Fruit fly (Drosophila melanogaster): Measurements from ENCODE around the gene CG12483.

CG12483 gene

dm6 chr3L:109936-110335, 11.8 kb upstream of the CG12483 start (continued):
- no peak for TF ChIP-seq Atf3 (GFP tag; optimal IDR thresholded peaks at IDR 0.05)
- no peak for TF ChIP-seq Dip3 (GFP tag; optimal IDR thresholded peaks at IDR 0.05)
- no peak for TF ChIP-seq CG6654 (GFP tag; optimal IDR thresholded peaks at IDR 0.05)
- no peak for TF ChIP-seq lilli (GFP tag; optimal IDR thresholded peaks at IDR 0.05)
- no peak for TF ChIP-seq maf-S (GFP tag; optimal IDR thresholded peaks at IDR 0.05)
- TF ChIP-seq Asciz (GFP tag; optimal IDR thresholded peaks at IDR 0.05), result no peak
- peak; percentile 60 for TF ChIP-seq row (GFP tag; IDR thresholded peaks at IDR 0.05)

dm6 chr3L:109058-109457, 10.9 kb upstream of the CG12483 start:
- TF ChIP-seq CG10267 (tag; optimal IDR thresholded peaks at IDR 0.05) (no peak), CG12744 (GFP tag; optimal IDR thresholded peaks at IDR 0.05) (no peak), rib (GFP tag; IDR thresholded peaks at IDR 0.05) (no peak), sd (tag; optimal IDR thresholded peaks at IDR 0.05) (peak; percentile 4), D19A (tag; optimal IDR thresholded peaks at IDR 0.05) (peak; percentile 27), pho (GFP tag; optimal IDR thresholded peaks at IDR 0.05) (no peak), kay (GFP tag; optimal IDR thresholded peaks at IDR 0.05) (no peak), twi (tag; optimal IDR thresholded peaks at IDR 0.05) (no peak), ap (GFP tag; IDR thresholded peaks at IDR 0.05) (peak; percentile 4; the same call in 1 of the 2 replicates), ara (GFP tag; IDR thresholded peaks at IDR 0.05) (no peak), Dip2 (GFP tag; IDR thresholded peaks at IDR 0.05) (no peak), dm (GFP tag; optimal IDR thresholded peaks at IDR 0.05) (no peak), HLHmδ (GFP tag; optimal IDR thresholded peaks at IDR 0.05) (no peak), BEAF-32 (GFP tag; optimal IDR thresholded peaks at IDR 0.05) (no peak), CG12391 (tag; optimal IDR thresholded peaks at IDR 0.05) (no peak), ranshi (GFP tag; IDR thresholded peaks at IDR 0.05) (no peak), Gug (GFP tag; IDR thresholded peaks at IDR 0.05) (no peak), CG14050 (GFP tag; IDR thresholded peaks at IDR 0.05) (no peak), gcm2 (GFP tag; optimal IDR thresholded peaks at IDR 0.05) (no peak), ab (GFP tag; optimal IDR thresholded peaks at IDR 0.05) (no peak), ham (GFP tag; IDR thresholded peaks at IDR 0.05) (no peak), ken (GFP tag; IDR thresholded peaks at IDR 0.05) (no peak), corto (GFP tag; optimal IDR thresholded peaks at IDR 0.05) (no peak), bowl (GFP tag; IDR thresholded peaks at IDR 0.05) (no peak), CG14965 (GFP tag; optimal IDR thresholded peaks at IDR 0.05; ENCODE audit: borderline replicate concordance) (no peak), CG12769 (tag; optimal IDR thresholded peaks at IDR 0.05) (peak; percentile 59), zfh1 (GFP tag; IDR thresholded peaks at IDR 0.05) (no peak), oc (tag; optimal IDR thresholded peaks at IDR 0.05) (no peak), CG1529 (GFP tag; optimal IDR thresholded peaks at IDR 0.05) (no peak), da (GFP tag; optimal IDR thresholded peaks at IDR 0.05) (no peak), Med (GFP tag) (peak; percentile 6), pros (GFP tag; optimal IDR thresholded peaks at IDR 0.05) (no peak), nom (GFP tag; optimal IDR thresholded peaks at IDR 0.05) (no peak), CG18476 (GFP tag; optimal IDR thresholded peaks at IDR 0.05) (no peak), Deaf1 (tag; optimal IDR thresholded peaks at IDR 0.05) (no peak), Hr78 (GFP tag; optimal IDR thresholded peaks at IDR 0.05) (peak in 1 of 2 experiments; percentile 55), gcm (GFP tag; optimal IDR thresholded peaks at IDR 0.05) (peak; percentile 84), CG8281 (tag; optimal IDR thresholded peaks at IDR 0.05) (no peak), prd (optimal IDR thresholded peaks at IDR 0.05) (no peak), prd (GFP tag; IDR thresholded peaks at IDR 0.05) (no peak), ind (GFP tag; optimal IDR thresholded peaks at IDR 0.05) (no peak), D19B (GFP tag; optimal IDR thresholded peaks at IDR 0.05) (no peak), CG10462 (GFP tag; optimal IDR thresholded peaks at IDR 0.05) (no peak), Ravus (GFP tag; IDR thresholded peaks at IDR 0.05) (no peak)

All from whole organism, embryonic.